Fruit fly (Drosophila melanogaster): Measurements from ENCODE around the gene Cnx14D.

The Cnx14D gene

dm6 chrX:16573659-16574058, 48.4 kb upstream of the Cnx14D start (continued):
- no peak for TF ChIP-seq CG4424 (GFP tag; optimal IDR thresholded peaks at IDR 0.05)
- no peak for TF ChIP-seq dati (GFP tag; IDR thresholded peaks at IDR 0.05)
- TF ChIP-seq ato (GFP tag; IDR thresholded peaks at IDR 0.05; ENCODE audit: partially characterized antibody): no peak
- no peak for TF ChIP-seq HLH54F (GFP tag; optimal IDR thresholded peaks at IDR 0.05)
- TF ChIP-seq hbn (GFP tag; IDR thresholded peaks at IDR 0.05; ENCODE audit: partially characterized antibody): no peak
- no peak for TF ChIP-seq Hmx (GFP tag; optimal IDR thresholded peaks at IDR 0.05)
- no peak for TF ChIP-seq CG9797 (GFP tag; optimal IDR thresholded peaks at IDR 0.05)
- no peak for TF ChIP-seq fru (optimal IDR thresholded peaks at IDR 0.05)
- TF ChIP-seq Ada2b (GFP tag; IDR thresholded peaks at IDR 0.05): no peak
- no peak for TF ChIP-seq onecut (GFP tag; IDR thresholded peaks at IDR 0.05)
- TF ChIP-seq CG12391 (tag; optimal IDR thresholded peaks at IDR 0.05): no peak
- TF ChIP-seq br (optimal IDR thresholded peaks at IDR 0.05): no peak
- TF ChIP-seq fd102C (GFP tag; optimal IDR thresholded peaks at IDR 0.05): no peak
- no peak for TF ChIP-seq cato (GFP tag; optimal IDR thresholded peaks at IDR 0.05; ENCODE audit: borderline replicate concordance)
- peak; percentile 63 for TF ChIP-seq Vsx1 (GFP tag; optimal IDR thresholded peaks at IDR 0.05)
- no peak for TF ChIP-seq CG3995 (GFP tag; optimal IDR thresholded peaks at IDR 0.05)
- TF ChIP-seq prd (optimal IDR thresholded peaks at IDR 0.05): no peak
- no peak for TF ChIP-seq prd (GFP tag; IDR thresholded peaks at IDR 0.05)
- TF ChIP-seq Dad (GFP tag; optimal IDR thresholded peaks at IDR 0.05): no peak
- TF ChIP-seq bcd (GFP tag; optimal IDR thresholded peaks at IDR 0.05): no peak
- TF ChIP-seq disco-r (GFP tag; optimal IDR thresholded peaks at IDR 0.05): no peak
- TF ChIP-seq Hmr (GFP tag; optimal IDR thresholded peaks at IDR 0.05): peak; percentile 73
- no peak for TF ChIP-seq Myb (GFP tag; optimal IDR thresholded peaks at IDR 0.05)
- TF ChIP-seq Sry-β (GFP tag; optimal IDR thresholded peaks at IDR 0.05): no peak
- no peak for TF ChIP-seq dm (GFP tag; optimal IDR thresholded peaks at IDR 0.05)
- TF ChIP-seq CG14710 (tag; optimal IDR thresholded peaks at IDR 0.05): no peak
- TF ChIP-seq CHES-1-like (GFP tag; optimal IDR thresholded peaks at IDR 0.05): peak; percentile 21
- TF ChIP-seq CG8478 (optimal IDR thresholded peaks at IDR 0.05): no peak
- no peak for TF ChIP-seq kah (GFP tag; optimal IDR thresholded peaks at IDR 0.05)
- TF ChIP-seq Neu2 (GFP tag; optimal IDR thresholded peaks at IDR 0.05; ENCODE audit: borderline replicate concordance): no peak
- no peak for TF ChIP-seq Taf1 (GFP tag; IDR thresholded peaks at IDR 0.05)
- no peak for TF ChIP-seq tio (GFP tag; optimal IDR thresholded peaks at IDR 0.05)
- TF ChIP-seq MBD-R2 (GFP tag; IDR thresholded peaks at IDR 0.05): no peak
- no peak for TF ChIP-seq sug (tag; optimal IDR thresholded peaks at IDR 0.05)
- peak; percentile 39 for TF ChIP-seq CG9876 (GFP tag; optimal IDR thresholded peaks at IDR 0.05)
- no peak for TF ChIP-seq CG1024 (GFP tag; IDR thresholded peaks at IDR 0.05)
- peak; percentile 7 for TF ChIP-seq jumu (GFP tag; optimal IDR thresholded peaks at IDR 0.05)
- peak; percentile 49 for TF ChIP-seq CG15269 (tag; optimal IDR thresholded peaks at IDR 0.05)
- TF ChIP-seq CG43689 (GFP tag; IDR thresholded peaks at IDR 0.05): no peak
- TF ChIP-seq HmgZ (tag; optimal IDR thresholded peaks at IDR 0.05): no peak
- no peak for TF ChIP-seq ham (GFP tag; IDR thresholded peaks at IDR 0.05)
- TF ChIP-seq Ravus (GFP tag; IDR thresholded peaks at IDR 0.05): no peak
- TF ChIP-seq ttk (GFP tag; IDR thresholded peaks at IDR 0.05): no peak
- no peak for TF ChIP-seq Ssrp (tag; optimal IDR thresholded peaks at IDR 0.05)
- TF ChIP-seq Oaz (GFP tag; IDR thresholded peaks at IDR 0.05): no peak
- no peak for TF ChIP-seq crc (GFP tag; optimal IDR thresholded peaks at IDR 0.05)
- no peak for TF ChIP-seq so (GFP tag; IDR thresholded peaks at IDR 0.05)
- no peak for TF ChIP-seq CG34224 (GFP tag; IDR thresholded peaks at IDR 0.05; ENCODE audit: partially characterized antibody)
- TF ChIP-seq Trl (optimal IDR thresholded peaks at IDR 0.05): no peak
- peak; percentile 48 for TF ChIP-seq Trl (GFP tag; optimal IDR thresholded peaks at IDR 0.05)
- TF ChIP-seq CG14965 (GFP tag; optimal IDR thresholded peaks at IDR 0.05; ENCODE audit: borderline replicate concordance): no peak
- TF ChIP-seq Rx (GFP tag; IDR thresholded peaks at IDR 0.05): no peak
- no peak for TF ChIP-seq CG17829 (tag; optimal IDR thresholded peaks at IDR 0.05)
- TF ChIP-seq usp (GFP tag; optimal IDR thresholded peaks at IDR 0.05): no peak
